Worm (Caenorhabditis elegans): ENCODE measurements around the gene npl-4.1.
A peak's percentile ranks its signal among the peaks of the same experiment; 100 is the strongest.
"Not testable (repeated sequence)": the region's sequence is repeated elsewhere in the genome, so short reads cannot be mapped to it uniquely, and the experiment has no call there.

Gene npl-4.1

DNA sequence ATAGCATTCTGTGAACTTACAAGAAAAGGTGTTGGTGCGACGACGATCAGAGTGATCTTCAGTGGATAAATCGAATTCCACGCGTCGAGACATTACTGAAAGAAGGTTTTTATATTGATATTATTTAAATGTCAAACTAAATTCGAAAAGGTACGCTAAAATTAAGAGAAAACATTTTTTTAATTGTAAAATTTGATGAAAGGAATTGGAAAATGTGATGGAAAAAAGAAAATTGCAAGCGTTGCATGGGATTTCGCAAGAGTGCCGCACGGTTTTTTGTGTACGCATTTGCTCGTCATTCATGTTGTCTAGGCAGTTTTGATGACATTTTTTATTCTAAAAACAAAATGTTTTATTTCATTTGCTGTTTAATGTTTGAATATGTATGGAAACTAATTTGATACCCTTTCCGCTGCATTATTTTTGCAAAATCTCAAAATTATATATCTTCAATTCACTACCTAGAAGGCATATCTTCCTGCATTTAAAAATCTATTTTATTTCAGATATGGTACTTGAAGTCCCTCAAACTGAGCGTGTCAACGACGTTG, at the start of gene npl-4.1, which contains the start of gene F59E12.6:
TSS of gene npl-4.1 (plus strand) at position 501 of the 551 bp plus-strand sequence.
TSS of gene F59E12.6 (minus strand) at position 101 of the 551 bp plus-strand sequence.
- TF ChIP-seq set-16 (GFP tag; IDR thresholded peaks at IDR 0.05); jun-1 (tag; optimal IDR thresholded peaks at IDR 0.05); nhr-11 (tag; optimal IDR thresholded peaks at IDR 0.05): not testable (repeated sequence)

ce11 chrII:5582309-5582708, 48.8 kb upstream of the npl-4.1 start, which contains the start of gene T25E4.2:
Gene T25E4.2, minus strand, starts transcription at chrII:5582409.
- TF ChIP-seq D1046.2 (GFP tag; IDR thresholded peaks at IDR 0.05) (no peak), Y5F2A.4 (GFP tag; optimal IDR thresholded peaks at IDR 0.05) (no peak), pha-4 (GFP tag; IDR thresholded peaks at IDR 0.05) (no peak), pha-4 (tag; optimal IDR thresholded peaks at IDR 0.05) (no peak), dmd-6 (GFP tag; IDR thresholded peaks at IDR 0.05) (no peak), ceh-20 (GFP tag; IDR thresholded peaks at IDR 0.05) (no peak), duxl-1 (tag; optimal IDR thresholded peaks at IDR 0.05; ENCODE audit: poor library complexity) (no peak), T20F7.1 (GFP tag; optimal IDR thresholded peaks at IDR 0.05) (no peak), nhr-11 (tag; optimal IDR thresholded peaks at IDR 0.05) (no peak), nhr-237 (tag; optimal IDR thresholded peaks at IDR 0.05) (no peak), hlh-30 (tag; optimal IDR thresholded peaks at IDR 0.05; ENCODE audit: insufficient read depth) (no peak), Y48G9A.11 (GFP tag; IDR thresholded peaks at IDR 0.05) (no peak), tag-97 (GFP tag; IDR thresholded peaks at IDR 0.05) (no peak), ceh-32 (tag; optimal IDR thresholded peaks at IDR 0.05; ENCODE audit: poor library complexity) (no peak), nhr-76 (tag; optimal IDR thresholded peaks at IDR 0.05) (no peak), madf-9 (GFP tag; conservative IDR thresholded peaks at IDR 0.05) (no peak), spr-3 (GFP tag; optimal IDR thresholded peaks at IDR 0.05) (no peak)

ce11 chrII:5585788-5586187, 45.4 kb upstream of the npl-4.1 start, which contains the start of gene lys-8:
Gene lys-8, plus strand, starts transcription at chrII:5586178.
- TF ChIP-seq lim-7 (GFP tag; IDR thresholded peaks at IDR 0.05) (no peak), snpc-4 (tag; optimal IDR thresholded peaks at IDR 0.05) (no peak), ama-1 (optimal IDR thresholded peaks at IDR 0.05) (no peak), saeg-2 (GFP tag; IDR thresholded peaks at IDR 0.05) (no peak), T26A8.4 (GFP tag; IDR thresholded peaks at IDR 0.05) (no peak), nhr-25 (tag; optimal IDR thresholded peaks at IDR 0.05; ENCODE audit: borderline replicate concordance, insufficient read depth) (no peak), attf-4 (tag; optimal IDR thresholded peaks at IDR 0.05) (no peak), F10B5.3 (tag; optimal IDR thresholded peaks at IDR 0.05) (no peak), madf-5 (GFP tag; IDR thresholded peaks at IDR 0.05) (no peak), lin-39 (tag; optimal IDR thresholded peaks at IDR 0.05) (no peak), ceh-20 (GFP tag; IDR thresholded peaks at IDR 0.05) (peak; percentile 86), nhr-10 (tag; optimal IDR thresholded peaks at IDR 0.05) (no peak), nhr-102 (tag; optimal IDR thresholded peaks at IDR 0.05) (peak; percentile 16), nhr-111 (GFP tag; optimal IDR thresholded peaks at IDR 0.05) (no peak), rbr-2 (tag; optimal IDR thresholded peaks at IDR 0.05) (no peak), lin-1 (GFP tag; IDR thresholded peaks at IDR 0.05) (peak; percentile 54), mes-2 (tag; optimal IDR thresholded peaks at IDR 0.05; ENCODE audit: poor library complexity, severe bottlenecking) (no peak), ceh-82 (tag; optimal IDR thresholded peaks at IDR 0.05) (no peak), mep-1 (tag; optimal IDR thresholded peaks at IDR 0.05) (no peak), zip-2 (tag; optimal IDR thresholded peaks at IDR 0.05) (no peak), duxl-1 (tag; optimal IDR thresholded peaks at IDR 0.05; ENCODE audit: poor library complexity) (no peak), ctbp-1 (GFP tag; IDR thresholded peaks at IDR 0.05) (no peak), mdt-29 (GFP tag; IDR thresholded peaks at IDR 0.05) (no peak), madf-9 (GFP tag; conservative IDR thresholded peaks at IDR 0.05) (no peak), mxl-2 (GFP tag; conservative IDR thresholded peaks at IDR 0.05) (no peak), vab-7 (GFP tag; IDR thresholded peaks at IDR 0.05) (no peak), spr-1 (tag; optimal IDR thresholded peaks at IDR 0.05) (no peak), php-3 (GFP tag; IDR thresholded peaks at IDR 0.05) (peak; percentile 99), lin-13 (GFP tag; optimal IDR thresholded peaks at IDR 0.05) (peak; percentile 13), sdz-12 (GFP tag; optimal IDR thresholded peaks at IDR 0.05) (no peak), dpl-1 (GFP tag; optimal IDR thresholded peaks at IDR 0.05) (no peak), R02D3.7 (tag; optimal IDR thresholded peaks at IDR 0.05) (no peak)

All from whole organism, L4 larva.